Worm (Caenorhabditis elegans) whole organism, L1 larva: ENCODE data around the gene pfk-1.1.
A peak's percentile ranks its signal among the peaks of the same experiment; 100 is the strongest.

ENCODE experiments used
- C16A3.4 ChIP-seq: fragments of 150-350 bp; optimal IDR thresholded peaks from 2 replicates; lab custom pipeline; 2014; ENCODE audit warnings: missing biosample characterization, missing genetic modification characterization
- blmp-1 ChIP-seq: fragments of 150-350 bp; optimal IDR thresholded peaks from 2 replicates; lab custom pipeline; 2014; ENCODE audit warnings: missing biosample characterization, missing genetic modification characterization
- ceh-63 ChIP-seq: fragments of 200-800 bp; sonication (Bioruptor generic); optimal IDR thresholded peaks from 2 replicates; lab custom pipeline; 2018; ENCODE audit warnings: mild to moderate bottlenecking, missing genetic modification characterization, missing compliant biosample characterization
- efl-3 ChIP-seq: fragments of 200-800 bp; sonication (Bioruptor generic); optimal IDR thresholded peaks from 2 replicates; lab custom pipeline; 2018; ENCODE audit warnings: mild to moderate bottlenecking, missing genetic modification characterization, missing compliant biosample characterization
- elt-3 ChIP-seq, 6 experiments: fragments of 150-350 bp in 1 of 6; sonication (generic microtip); optimal IDR thresholded peaks; 2 replicates each; lab custom pipeline; 2017 to 2018; ENCODE audit warnings: missing biosample characterization in 6 of 6, missing genetic modification characterization in 6 of 6, inconsistent platforms in 1 of 6
- fkh-4 ChIP-seq: sonication (generic microtip); optimal IDR thresholded peaks from 2 replicates; lab custom pipeline; 2016; ENCODE audit warnings: missing compliant biosample characterization, missing genetic modification characterization, borderline replicate concordance
- fos-1 ChIP-seq: fragments of 150-350 bp; optimal IDR thresholded peaks from 2 replicates; lab custom pipeline; 2014; ENCODE audit warnings: missing biosample characterization, missing genetic modification characterization
- grh-1 ChIP-seq: fragments of 200-800 bp; sonication (Bioruptor generic); IDR thresholded peaks from 2 replicates; pipeline ENCODE4 v1.3.6; 2022; ENCODE audit warnings: missing genetic modification reagents, missing genetic modification characterization, missing compliant biosample characterization
- hlh-4 ChIP-seq: sonication (generic microtip); optimal IDR thresholded peaks from 2 replicates; lab custom pipeline; 2016; ENCODE audit warnings: mild to moderate bottlenecking, missing genetic modification characterization, missing compliant biosample characterization
- irx-1 ChIP-seq: sonication (generic microtip); optimal IDR thresholded peaks from 2 replicates; lab custom pipeline; 2016; ENCODE audit warnings: missing genetic modification characterization, missing compliant biosample characterization
- lin-14 ChIP-seq: fragments of 200-800 bp; sonication (Bioruptor generic); optimal IDR thresholded peaks from 2 replicates; lab custom pipeline; 2018; ENCODE audit warnings: mild to moderate bottlenecking, missing genetic modification characterization, moderate library complexity, missing compliant biosample characterization
- mab-9 ChIP-seq: fragments of 200-800 bp; sonication (Bioruptor generic); IDR thresholded peaks from 2 replicates; pipeline ENCODE4 v1.3.6; 2022; ENCODE audit warnings: missing genetic modification reagents, missing genetic modification characterization, missing compliant biosample characterization
- mef-2 ChIP-seq: fragments of 150-350 bp; optimal IDR thresholded peaks from 2 replicates; lab custom pipeline; 2014; ENCODE audit warnings: missing biosample characterization, missing genetic modification characterization
- nhr-11 ChIP-seq: fragments of 150-350 bp; optimal IDR thresholded peaks from 2 replicates; lab custom pipeline; 2014; ENCODE audit warnings: missing biosample characterization, missing genetic modification characterization
- nhr-19 ChIP-seq: fragments of 200-800 bp; sonication (Bioruptor generic); conservative IDR thresholded peaks from 2 replicates; pipeline ENCODE4 v1.3.6; 2022; ENCODE audit warnings: missing genetic modification characterization, missing compliant biosample characterization
- nhr-237 ChIP-seq: fragments of 150-350 bp; optimal IDR thresholded peaks from 2 replicates; lab custom pipeline; 2014; ENCODE audit warnings: missing biosample characterization, missing genetic modification characterization
- nhr-47 ChIP-seq: sonication (generic microtip); optimal IDR thresholded peaks from 2 replicates; lab custom pipeline; 2016; ENCODE audit warnings: mild to moderate bottlenecking, missing genetic modification characterization, moderate library complexity, missing compliant biosample characterization
- nhr-71 ChIP-seq: sonication (generic microtip); optimal IDR thresholded peaks from 2 replicates; lab custom pipeline; 2016; ENCODE audit warnings: mild to moderate bottlenecking, missing genetic modification characterization, moderate library complexity, missing compliant biosample characterization
- nhr-85 ChIP-seq: sonication (generic microtip); peaks from one replicate; lab custom pipeline; 2016; ENCODE audit warnings: missing genetic modification characterization, inconsistent platforms, missing compliant biosample characterization
- pag-3 ChIP-seq: sonication (generic microtip); optimal IDR thresholded peaks from 2 replicates; lab custom pipeline; 2017; ENCODE audit warnings: missing genetic modification characterization, mild to moderate bottlenecking, missing compliant biosample characterization, antibody characterized with exemption, borderline replicate concordance; ENCODE audit not compliant: insufficient read depth
- pax-3 ChIP-seq: fragments of 200-800 bp; sonication (Bioruptor generic); optimal IDR thresholded peaks from 2 replicates; lab custom pipeline; 2018; ENCODE audit warnings: mild to moderate bottlenecking, missing genetic modification characterization, moderate library complexity, missing compliant biosample characterization
- rnt-1 ChIP-seq: sonication (generic microtip); optimal IDR thresholded peaks from 2 replicates; lab custom pipeline; 2016; ENCODE audit warnings: mild to moderate bottlenecking, missing genetic modification characterization, moderate library complexity, missing compliant biosample characterization
- snpc-4 ChIP-seq: fragments of 150-350 bp; optimal IDR thresholded peaks from 2 replicates; lab custom pipeline; 2014; ENCODE audit warnings: missing biosample characterization, missing genetic modification characterization
- snu-23 ChIP-seq: sonication (generic microtip); optimal IDR thresholded peaks from 2 replicates; lab custom pipeline; 2016; ENCODE audit warnings: missing genetic modification characterization, missing compliant biosample characterization
- sptf-1 ChIP-seq: fragments of 150-350 bp; optimal IDR thresholded peaks from 2 replicates; lab custom pipeline; 2014; ENCODE audit warnings: missing biosample characterization, missing genetic modification characterization
- swsn-7 ChIP-seq: sonication (generic microtip); optimal IDR thresholded peaks from 2 replicates; lab custom pipeline; 2016; ENCODE audit warnings: missing genetic modification characterization, missing compliant biosample characterization
- tbx-2 ChIP-seq: sonication (generic microtip); optimal IDR thresholded peaks from 2 replicates; lab custom pipeline; 2016; ENCODE audit warnings: missing genetic modification characterization, missing compliant biosample characterization
- unc-86 ChIP-seq: sonication (generic microtip); optimal IDR thresholded peaks from 2 replicates; lab custom pipeline; 2016; ENCODE audit warnings: missing genetic modification characterization, missing compliant biosample characterization
- xbp-1 ChIP-seq: sonication (generic microtip); optimal IDR thresholded peaks from 2 replicates; lab custom pipeline; 2016; ENCODE audit warnings: missing genetic modification characterization, missing compliant biosample characterization
- ztf-11 ChIP-seq, 2 experiments: sonication (generic microtip); optimal IDR thresholded peaks; 2 replicates each; lab custom pipeline; 2016 to 2017; ENCODE audit warnings: missing genetic modification characterization in 2 of 2, missing biosample characterization in 1 of 2, missing compliant biosample characterization in 1 of 2

pfk-1.1 gene

ce11 chrX:2945950-2946349, 5.3 kb downstream of the pfk-1.1 start:
- TF ChIP-seq elt-3 (tag; optimal IDR thresholded peaks at IDR 0.05; lab: Kevin White, UChicago) (no peak), nhr-71 (tag; lab: Kevin White, UChicago) (no peak), mef-2 (no peak), fkh-4 (tag; lab: Kevin White, UChicago) (no peak)
- TF ChIP-seq, all 84 proteins: peak for 0

ce11 chrX:2946508-2947005, 5.9 kb downstream of the pfk-1.1 start, which contains the start of the genes Y41G9A.10 and Y41G9A.5:
TSS of gene Y41G9A.10 (minus strand) at chrX:2946558.
TSS of gene Y41G9A.5 (plus strand) at chrX:2946667.
- TF ChIP-seq pag-3 (tag; lab: Kevin White, UChicago) (no peak), fos-1 (tag; lab: Kevin White, UChicago) (no peak), snpc-4 (tag; lab: Kevin White, UChicago) (no peak), nhr-47 (tag; lab: Kevin White, UChicago) (no peak), irx-1 (tag; lab: Kevin White, UChicago) (no peak), nhr-85 (tag; lab: Kevin White, UChicago) (peak; percentile 81), C16A3.4 (tag; lab: Kevin White, UChicago) (no peak), elt-3 (tag; optimal IDR thresholded peaks at IDR 0.05; lab: Kevin White, UChicago) (peak in 4 of 6 experiments; percentile 34 to 79 (median 66)), xbp-1 (tag; lab: Kevin White, UChicago) (no peak), nhr-237 (no peak), hlh-4 (tag; lab: Kevin White, UChicago) (no peak), snu-23 (GFP tag; lab: Kevin White, UChicago) (peak; percentile 4), blmp-1 (tag; lab: Kevin White, UChicago) (peak; percentile 80), tbx-2 (tag; lab: Kevin White, UChicago) (no peak), efl-3 (no peak), swsn-7 (tag; lab: Kevin White, UChicago) (no peak), lin-14 (GFP tag; lab: Kevin White, UChicago) (peak; percentile 57)

- no peak for TF ChIP-seq nhr-19
- TF ChIP-seq lin-14 (GFP tag; lab: Kevin White, UChicago): peak; percentile 55
- TF ChIP-seq rnt-1 (tag; lab: Kevin White, UChicago): peak; percentile 8
- TF ChIP-seq nhr-11: no peak
- no peak for TF ChIP-seq ztf-11 (tag; optimal IDR thresholded peaks at IDR 0.05; lab: Kevin White, UChicago)
- TF ChIP-seq nhr-71 (tag; lab: Kevin White, UChicago): peak; percentile 55
- no peak for TF ChIP-seq grh-1
- TF ChIP-seq, all 84 proteins: peak for 3
Measured at ce11 chrX:2950234-2950633, 9.6 kb downstream of the pfk-1.1 start.

- no peak for TF ChIP-seq mef-2
- TF ChIP-seq fos-1 (tag; lab: Kevin White, UChicago): no peak
- TF ChIP-seq lin-14 (GFP tag; lab: Kevin White, UChicago): peak; percentile 72
- 0 out of 2 replicates have a peak, but pooled peaks have one; percentile 12 for TF ChIP-seq mab-9 (GFP tag; lab: Robert Waterston, UW)
- no peak for TF ChIP-seq pax-3 (tag; lab: Kevin White, UChicago)
- TF ChIP-seq sptf-1 (tag; lab: Kevin White, UChicago): no peak
Measured at ce11 chrX:2953522-2954032, 12.9 kb downstream of the pfk-1.1 start.

- TF ChIP-seq lin-14 (GFP tag; lab: Kevin White, UChicago) (peak; percentile 49), ceh-63 (GFP tag; lab: Kevin White, UChicago) (no peak), unc-86 (tag; lab: Kevin White, UChicago) (peak; percentile 65)
Measured at ce11 chrX:2955628-2956027, 15.0 kb downstream of the pfk-1.1 start.
